Worm (Caenorhabditis elegans) whole organism, early embryonic: Measurements from ENCODE around the gene hum-6.

ENCODE experiments used
- B0310.2 ChIP-seq: sonication (generic microtip); optimal IDR thresholded peaks from 2 replicates; lab custom pipeline; 2016; ENCODE audit warnings: mild to moderate bottlenecking, missing genetic modification characterization, missing compliant biosample characterization
- F13C5.2 ChIP-seq: sonication (generic microtip); optimal IDR thresholded peaks from 2 replicates; lab custom pipeline; 2017; ENCODE audit warnings: mild to moderate bottlenecking, missing genetic modification characterization, inconsistent platforms, missing compliant biosample characterization
- aly-1 ChIP-seq: sonication (generic microtip); optimal IDR thresholded peaks from 2 replicates; lab custom pipeline; 2016; ENCODE audit warnings: missing genetic modification characterization, missing compliant biosample characterization
- ama-1 ChIP-seq: fragments of 150-350 bp; optimal IDR thresholded peaks from 2 replicates; lab custom pipeline; 2014
- ceh-13 ChIP-seq: fragments of 200-800 bp; sonication (Bioruptor generic); optimal IDR thresholded peaks from 2 replicates; lab custom pipeline; 2018; ENCODE audit warnings: mild to moderate bottlenecking, missing genetic modification characterization, missing compliant biosample characterization
- ceh-36 ChIP-seq: sonication (generic microtip); optimal IDR thresholded peaks from 2 replicates; lab custom pipeline; 2016; ENCODE audit warnings: missing genetic modification characterization, inconsistent platforms, missing compliant biosample characterization
- ets-7 ChIP-seq: sonication (generic microtip); optimal IDR thresholded peaks from 2 replicates; lab custom pipeline; 2016; ENCODE audit warnings: missing genotype, missing genetic modification characterization, missing compliant biosample characterization
- flt-1 ChIP-seq: fragments of 200-800 bp; sonication (Bioruptor generic); IDR thresholded peaks from 2 replicates; pipeline ENCODE4 v1.3.6; 2022; ENCODE audit warnings: missing genetic modification characterization, missing compliant biosample characterization
- hmbx-1 ChIP-seq: sonication (generic microtip); optimal IDR thresholded peaks from 2 replicates; lab custom pipeline; 2016; ENCODE audit warnings: mild to moderate bottlenecking, missing genetic modification characterization, missing compliant biosample characterization
- hmg-4 ChIP-seq: fragments of 200-800 bp; sonication (Bioruptor generic); optimal IDR thresholded peaks from 2 replicates; lab custom pipeline; 2018; ENCODE audit warnings: mild to moderate bottlenecking, missing genetic modification characterization, missing compliant biosample characterization
- hnd-1 ChIP-seq: sonication (generic microtip); optimal IDR thresholded peaks from 2 replicates; lab custom pipeline; 2016; ENCODE audit warnings: missing genetic modification characterization, missing compliant biosample characterization
- pes-1 ChIP-seq: fragments of 200-800 bp; sonication (Bioruptor generic); IDR thresholded peaks from 2 replicates; pipeline ENCODE4 v1.3.6; 2022; ENCODE audit warnings: missing genetic modification reagents, missing genetic modification characterization, missing compliant biosample characterization
- scrt-1 ChIP-seq: fragments of 200-800 bp; sonication (Bioruptor generic); IDR thresholded peaks from 2 replicates; pipeline ENCODE4 v1.3.6; 2022; ENCODE audit warnings: missing genetic modification characterization, missing compliant biosample characterization
- sea-1 ChIP-seq: fragments of 200-800 bp; sonication (Bioruptor generic); conservative IDR thresholded peaks from 2 replicates; pipeline ENCODE4 v1.3.6; 2022; ENCODE audit warnings: missing genetic modification characterization, missing compliant biosample characterization
- tbx-11 ChIP-seq: fragments of 200-800 bp; sonication (Bioruptor generic); IDR thresholded peaks from 2 replicates; pipeline ENCODE4 v1.3.6; 2022; ENCODE audit warnings: missing genetic modification characterization, missing compliant biosample characterization
- tbx-37 ChIP-seq: fragments of 200-800 bp; sonication (Bioruptor generic); conservative IDR thresholded peaks from 2 replicates; pipeline ENCODE4 v1.3.6; 2022; ENCODE audit warnings: missing genetic modification reagents, missing genetic modification characterization, missing compliant biosample characterization
- tra-4 ChIP-seq: sonication (generic microtip); optimal IDR thresholded peaks from 2 replicates; lab custom pipeline; 2017; ENCODE audit warnings: missing genetic modification characterization, missing compliant biosample characterization

Gene hum-6

ce11 chrX:2266777-2267176 is 36.1 kb upstream of the hum-6 start:
- TF ChIP-seq ceh-36 (tag; lab: Kevin White, UChicago) = no peak
- TF ChIP-seq hmg-4 = no peak
- no peak for TF ChIP-seq ama-1 (lab: Kevin White, UChicago)
- TF ChIP-seq pes-1 (GFP tag; lab: Robert Waterston, UW) = no peak
- TF ChIP-seq hmbx-1 (tag; lab: Kevin White, UChicago) = no peak
- TF ChIP-seq tra-4 = no peak
- no peak for TF ChIP-seq tbx-37 (GFP tag; lab: Robert Waterston, UW)
- no peak for TF ChIP-seq sea-1 (GFP tag; lab: Robert Waterston, UW)
- TF ChIP-seq aly-1 (tag; lab: Kevin White, UChicago) = no peak
- TF ChIP-seq tbx-11 (GFP tag; lab: Robert Waterston, UW) = no peak

- TF ChIP-seq B0310.2 (tag; lab: Kevin White, UChicago) (no peak), pes-1 (GFP tag; lab: Robert Waterston, UW) (no peak), ceh-36 (tag; lab: Kevin White, UChicago) (no peak), F13C5.2 (tag; lab: Kevin White, UChicago) (no peak), hnd-1 (tag; lab: Kevin White, UChicago) (no peak), tbx-11 (GFP tag; lab: Robert Waterston, UW) (no peak), ama-1 (lab: Kevin White, UChicago) (no peak), hmbx-1 (tag; lab: Kevin White, UChicago) (no peak), ets-7 (no peak), hmg-4 (no peak), scrt-1 (GFP tag; lab: Robert Waterston, UW) (no peak), flt-1 (GFP tag; lab: Robert Waterston, UW) (no peak), sea-1 (GFP tag; lab: Robert Waterston, UW) (no peak), tra-4 (no peak), tbx-37 (GFP tag; lab: Robert Waterston, UW) (no peak), aly-1 (tag; lab: Kevin White, UChicago) (no peak), ceh-13 (no peak)
Observed at ce11 chrX:2267956-2268355, 34.9 kb upstream of the hum-6 start, which contains the start of gene AH9.6. AH9.6 (minus strand) TSS chrX:2268138.

DNA sequence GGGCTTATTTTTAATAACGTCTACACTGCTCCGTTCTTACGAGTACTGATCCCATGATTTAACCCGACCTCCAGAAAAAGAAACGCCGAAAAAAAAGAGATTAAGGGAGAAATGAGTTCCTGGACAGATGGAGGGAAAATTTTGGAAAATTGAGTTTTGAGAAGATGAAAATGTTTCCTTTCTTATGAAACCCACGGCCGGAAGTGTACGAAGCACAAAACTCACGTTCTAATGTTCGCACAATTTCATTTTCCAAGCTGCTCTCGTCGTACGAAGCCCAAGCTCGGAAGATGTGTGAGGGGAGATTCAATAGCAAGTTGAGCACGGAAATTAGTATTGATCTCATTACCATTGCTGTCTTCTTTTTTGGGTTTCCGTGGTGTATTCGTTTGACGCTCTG is 31.5 kb upstream of the hum-6 start:
- TF ChIP-seq tra-4 = no peak
- TF ChIP-seq sea-1 (GFP tag; lab: Robert Waterston, UW) = no peak
- TF ChIP-seq ama-1 (lab: Kevin White, UChicago) = no peak
- no peak for TF ChIP-seq tbx-11 (GFP tag; lab: Robert Waterston, UW)
- no peak for TF ChIP-seq ceh-13
- TF ChIP-seq B0310.2 (tag; lab: Kevin White, UChicago) = no peak
- TF ChIP-seq hmbx-1 (tag; lab: Kevin White, UChicago) = no peak
- no peak for TF ChIP-seq aly-1 (tag; lab: Kevin White, UChicago)
- no peak for TF ChIP-seq scrt-1 (GFP tag; lab: Robert Waterston, UW)
- TF ChIP-seq ets-7 = no peak
- no peak for TF ChIP-seq hnd-1 (tag; lab: Kevin White, UChicago)

ce11 chrX:2274237-2274636 is 28.6 kb upstream of the hum-6 start, which contains the start of gene AH9.4:
AH9.4 (minus strand) TSS chrX:2274337.
- TF ChIP-seq aly-1 (tag; lab: Kevin White, UChicago) (no peak), flt-1 (GFP tag; lab: Robert Waterston, UW) (no peak), ama-1 (lab: Kevin White, UChicago) (no peak)

- TF ChIP-seq tbx-37 (GFP tag; lab: Robert Waterston, UW) (no peak), ama-1 (lab: Kevin White, UChicago) (no peak), ets-7 (no peak), flt-1 (GFP tag; lab: Robert Waterston, UW) (no peak), tbx-11 (GFP tag; lab: Robert Waterston, UW) (no peak), aly-1 (tag; lab: Kevin White, UChicago) (no peak), ceh-36 (tag; lab: Kevin White, UChicago) (no peak), pes-1 (GFP tag; lab: Robert Waterston, UW) (no peak), scrt-1 (GFP tag; lab: Robert Waterston, UW) (no peak), B0310.2 (tag; lab: Kevin White, UChicago) (no peak), hmbx-1 (tag; lab: Kevin White, UChicago) (no peak)
Observed at ce11 chrX:2276000-2276399, 26.9 kb upstream of the hum-6 start.

DNA sequence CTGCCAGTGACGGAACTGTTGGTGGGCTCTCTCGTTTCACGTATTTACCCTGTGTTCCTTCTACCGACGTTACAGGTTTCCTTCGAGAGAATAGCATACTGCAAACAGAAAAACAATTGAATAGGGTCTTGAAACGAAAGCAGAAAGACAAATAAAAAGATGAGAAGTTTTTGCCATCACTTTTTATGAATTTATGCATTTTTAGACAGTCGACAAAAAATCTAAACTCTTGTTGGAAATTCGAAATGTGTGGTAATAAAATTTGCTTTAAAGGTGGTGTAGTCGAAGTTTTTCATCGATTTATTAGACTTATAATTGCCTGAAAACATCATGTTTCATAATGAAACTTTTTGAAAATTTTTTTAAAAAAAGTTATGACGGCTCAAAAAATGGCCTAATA is 15.8 kb upstream of the hum-6 start, which contains the start of gene sav-1:
Gene sav-1, minus strand, starts transcription at position 101 of the 400 bp plus-strand sequence.
- TF ChIP-seq pes-1 (GFP tag; lab: Robert Waterston, UW) (no peak), hmg-4 (no peak), ama-1 (lab: Kevin White, UChicago) (no peak)

- peak; percentile 9 for TF ChIP-seq F13C5.2 (tag; lab: Kevin White, UChicago)
- TF ChIP-seq hmg-4 = peak; percentile 67
- no peak for TF ChIP-seq tbx-37 (GFP tag; lab: Robert Waterston, UW)
Observed at ce11 chrX:2287977-2288387, 14.9 kb upstream of the hum-6 start.

ce11 chrX:2294198-2294800 is 8.6 kb upstream of the hum-6 start, which contains the start of gene T10H10.2:
T10H10.2 (plus strand) TSS chrX:2294750.
- no peak for TF ChIP-seq hnd-1 (tag; lab: Kevin White, UChicago)
- no peak for TF ChIP-seq pes-1 (GFP tag; lab: Robert Waterston, UW)
- TF ChIP-seq tbx-11 (GFP tag; lab: Robert Waterston, UW) = no peak
- no peak for TF ChIP-seq ceh-36 (tag; lab: Kevin White, UChicago)
- TF ChIP-seq B0310.2 (tag; lab: Kevin White, UChicago) = no peak
- TF ChIP-seq sea-1 (GFP tag; lab: Robert Waterston, UW) = no peak
- no peak for TF ChIP-seq ama-1 (lab: Kevin White, UChicago)
- no peak for TF ChIP-seq ets-7
- no peak for TF ChIP-seq hmbx-1 (tag; lab: Kevin White, UChicago)
- TF ChIP-seq tbx-37 (GFP tag; lab: Robert Waterston, UW) = no peak
- TF ChIP-seq ceh-13 = no peak
- no peak for TF ChIP-seq tra-4
- TF ChIP-seq hmg-4 = no peak
